Worm (Caenorhabditis elegans): Measurements from ENCODE around the gene vps-53.

vps-53 gene

ce11 chrIII:9757414-9757813 lies at the start of gene vps-53:
vps-53 (minus strand) TSS chrIII:9757514.
- TF ChIP-seq ztf-23 (GFP tag; IDR thresholded peaks at IDR 0.05), result no peak
- no peak for TF ChIP-seq klf-2 (GFP tag; conservative IDR thresholded peaks at IDR 0.05)
- no peak for TF ChIP-seq ztf-29 (GFP tag; IDR thresholded peaks at IDR 0.05)
- TF ChIP-seq ref-1 (GFP tag; conservative IDR thresholded peaks at IDR 0.05), result no peak
- TF ChIP-seq T22C8.4 (GFP tag; IDR thresholded peaks at IDR 0.05), result no peak
- TF ChIP-seq flt-1 (GFP tag; IDR thresholded peaks at IDR 0.05), result no peak
- TF ChIP-seq cog-1 (tag; optimal IDR thresholded peaks at IDR 0.05), result no peak
- TF ChIP-seq med-1 (GFP tag; optimal IDR thresholded peaks at IDR 0.05; ENCODE audit: insufficient read depth), result no peak
- no peak for TF ChIP-seq tab-1 (GFP tag; IDR thresholded peaks at IDR 0.05)

DNA sequence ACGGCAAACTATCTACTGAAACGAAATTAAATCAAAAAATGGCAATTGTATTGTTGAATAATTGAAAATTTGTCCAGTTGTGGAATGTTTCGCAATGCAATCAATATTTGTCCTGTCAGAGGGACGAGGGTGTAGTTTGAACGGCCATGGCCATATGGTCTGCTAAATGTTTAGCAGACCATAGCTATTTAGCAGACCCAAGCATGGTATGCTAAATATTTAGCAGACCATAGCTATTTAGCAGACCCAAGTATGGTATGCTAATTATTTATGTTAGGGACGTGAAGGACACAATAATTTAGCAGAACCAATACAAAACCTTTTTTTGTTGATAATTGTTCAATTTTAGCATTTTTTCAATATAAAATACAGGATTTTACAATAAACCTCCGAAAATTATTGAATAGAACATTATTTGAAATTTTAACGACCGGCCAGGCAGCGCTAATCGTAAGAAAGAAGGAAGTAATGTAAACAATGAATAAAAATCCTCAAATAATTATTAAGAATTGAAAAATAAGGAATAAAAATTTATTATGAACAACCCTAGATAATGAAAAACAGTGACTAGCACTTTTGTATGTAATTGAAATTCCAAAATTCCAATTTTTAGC lies 47.8 kb upstream of the vps-53 start, which contains the start of gene riok-3:
riok-3 (minus strand) TSS at position 15 of the 614 bp plus-strand sequence.
- TF ChIP-seq med-1 (GFP tag; optimal IDR thresholded peaks at IDR 0.05; ENCODE audit: insufficient read depth) (no peak), T22C8.4 (GFP tag; IDR thresholded peaks at IDR 0.05) (no peak), ztf-23 (GFP tag; IDR thresholded peaks at IDR 0.05) (no peak), cog-1 (tag; optimal IDR thresholded peaks at IDR 0.05) (no peak), klf-2 (GFP tag; conservative IDR thresholded peaks at IDR 0.05) (no peak)

ce11 chrIII:9802045-9802444 lies 44.7 kb upstream of the vps-53 start:
- no peak for TF ChIP-seq cog-1 (tag; optimal IDR thresholded peaks at IDR 0.05)
- no peak for TF ChIP-seq tab-1 (GFP tag; IDR thresholded peaks at IDR 0.05)
- no peak for TF ChIP-seq ref-1 (GFP tag; conservative IDR thresholded peaks at IDR 0.05)
- no peak for TF ChIP-seq med-1 (GFP tag; optimal IDR thresholded peaks at IDR 0.05; ENCODE audit: insufficient read depth)
- no peak for TF ChIP-seq ztf-23 (GFP tag; IDR thresholded peaks at IDR 0.05)
- no peak for TF ChIP-seq flt-1 (GFP tag; IDR thresholded peaks at IDR 0.05)
- no peak for TF ChIP-seq klf-2 (GFP tag; conservative IDR thresholded peaks at IDR 0.05)
- no peak for TF ChIP-seq T22C8.4 (GFP tag; IDR thresholded peaks at IDR 0.05)
- no peak for TF ChIP-seq ztf-29 (GFP tag; IDR thresholded peaks at IDR 0.05)

DNA sequence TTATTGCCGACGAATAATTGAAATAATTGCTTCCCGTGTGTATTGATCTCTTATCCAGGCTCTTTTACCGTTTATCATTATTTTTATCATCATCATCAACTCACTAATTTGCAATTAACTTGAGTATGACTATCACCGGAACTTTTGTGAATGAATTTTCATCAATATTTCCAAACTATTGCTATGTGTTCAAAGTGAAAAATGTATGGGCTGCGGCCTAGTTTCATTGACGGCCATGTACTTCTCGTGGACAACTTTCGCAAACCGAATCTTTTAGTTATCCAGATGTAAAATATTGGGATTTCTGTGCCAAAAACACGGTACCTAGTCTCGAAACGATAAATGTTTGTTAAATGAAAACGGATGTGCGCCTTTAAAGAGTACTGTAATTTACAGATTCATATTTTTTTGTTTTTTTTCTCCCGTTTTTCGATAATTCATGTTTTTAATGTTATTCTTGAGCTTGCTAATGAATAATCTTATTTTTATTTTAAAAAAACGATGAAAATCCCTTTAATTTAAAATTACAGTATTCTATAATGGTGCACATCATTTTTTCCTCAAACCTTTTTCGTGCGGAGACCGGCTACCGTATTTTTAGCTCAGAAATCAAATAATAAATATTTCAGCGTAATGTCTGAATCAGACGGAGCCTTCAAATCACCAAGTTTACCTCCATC lies 41.3 kb upstream of the vps-53 start, which contains the start of gene ZK632.2:
ZK632.2 (plus strand) TSS at position 630 of the 680 bp plus-strand sequence.
- TF ChIP-seq ref-1 (GFP tag; conservative IDR thresholded peaks at IDR 0.05) (no peak), T22C8.4 (GFP tag; IDR thresholded peaks at IDR 0.05) (no peak), klf-2 (GFP tag; conservative IDR thresholded peaks at IDR 0.05) (no peak), med-1 (GFP tag; optimal IDR thresholded peaks at IDR 0.05; ENCODE audit: insufficient read depth) (no peak), tab-1 (GFP tag; IDR thresholded peaks at IDR 0.05) (no peak), flt-1 (GFP tag; IDR thresholded peaks at IDR 0.05) (no peak), cog-1 (tag; optimal IDR thresholded peaks at IDR 0.05) (no peak), ztf-23 (GFP tag; IDR thresholded peaks at IDR 0.05) (no peak), ztf-29 (GFP tag; IDR thresholded peaks at IDR 0.05) (no peak)

- TF ChIP-seq klf-2 (GFP tag; conservative IDR thresholded peaks at IDR 0.05) (no peak), ztf-23 (GFP tag; IDR thresholded peaks at IDR 0.05) (no peak), med-1 (GFP tag; optimal IDR thresholded peaks at IDR 0.05; ENCODE audit: insufficient read depth) (no peak), cog-1 (tag; optimal IDR thresholded peaks at IDR 0.05) (no peak), ztf-29 (GFP tag; IDR thresholded peaks at IDR 0.05) (no peak), T22C8.4 (GFP tag; IDR thresholded peaks at IDR 0.05) (no peak), ref-1 (GFP tag; conservative IDR thresholded peaks at IDR 0.05) (no peak)
Measured at ce11 chrIII:9796448-9796847, 39.1 kb upstream of the vps-53 start, which contains the start of gene srxa-10. srxa-10 (minus strand) TSS chrIII:9796548.

DNA sequence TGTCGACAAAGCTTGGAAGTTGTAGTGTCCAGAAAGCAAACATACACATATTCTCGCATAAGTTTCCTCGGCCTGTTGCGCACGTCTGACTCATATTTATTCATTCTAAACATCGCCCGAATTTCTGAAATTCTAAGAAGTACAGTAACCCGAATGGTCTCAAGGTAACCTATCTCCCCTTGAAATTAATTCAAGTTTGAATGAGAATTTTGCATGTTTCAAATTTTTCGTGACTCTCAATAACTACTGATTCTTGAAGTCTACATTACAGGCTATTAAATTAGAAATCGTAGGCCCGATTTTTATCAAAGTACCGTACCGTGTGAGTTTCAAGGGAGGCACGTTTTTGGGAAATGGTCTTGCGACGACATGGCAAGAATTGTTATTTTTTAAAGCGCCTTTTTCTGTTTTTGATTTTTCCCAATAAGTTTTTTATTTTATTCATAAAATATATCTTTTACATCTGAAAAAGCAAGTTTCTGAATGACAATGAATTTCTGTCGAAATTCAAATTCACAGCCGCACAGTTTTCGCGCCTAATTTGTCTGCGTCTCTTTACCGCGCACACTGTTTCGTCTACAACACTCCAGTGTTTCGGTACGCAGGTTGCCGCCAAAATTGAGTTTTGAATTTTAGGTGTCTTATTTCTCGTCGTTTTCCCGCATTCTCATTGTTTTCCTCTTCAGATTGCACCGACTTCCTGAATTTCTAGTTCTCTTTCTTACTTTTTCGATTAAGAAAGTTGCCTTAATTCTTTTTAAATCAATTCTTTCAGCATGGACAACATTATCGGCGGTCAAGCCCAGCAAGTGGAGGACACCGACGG lies 36.5 kb upstream of the vps-53 start, which contains the start of the genes R10E11.9 and mcm-6:
R10E11.9 (minus strand) TSS at position 51 of the 826 bp plus-strand sequence.
mcm-6 (plus strand) TSS at position 776 of the 826 bp plus-strand sequence.
- no peak for TF ChIP-seq tab-1 (GFP tag; IDR thresholded peaks at IDR 0.05)
- TF ChIP-seq klf-2 (GFP tag; conservative IDR thresholded peaks at IDR 0.05), result no peak
- TF ChIP-seq flt-1 (GFP tag; IDR thresholded peaks at IDR 0.05), result no peak
- TF ChIP-seq ztf-29 (GFP tag; IDR thresholded peaks at IDR 0.05), result no peak
- no peak for TF ChIP-seq T22C8.4 (GFP tag; IDR thresholded peaks at IDR 0.05)
- TF ChIP-seq cog-1 (tag; optimal IDR thresholded peaks at IDR 0.05), result no peak
- TF ChIP-seq ztf-23 (GFP tag; IDR thresholded peaks at IDR 0.05), result no peak

DNA sequence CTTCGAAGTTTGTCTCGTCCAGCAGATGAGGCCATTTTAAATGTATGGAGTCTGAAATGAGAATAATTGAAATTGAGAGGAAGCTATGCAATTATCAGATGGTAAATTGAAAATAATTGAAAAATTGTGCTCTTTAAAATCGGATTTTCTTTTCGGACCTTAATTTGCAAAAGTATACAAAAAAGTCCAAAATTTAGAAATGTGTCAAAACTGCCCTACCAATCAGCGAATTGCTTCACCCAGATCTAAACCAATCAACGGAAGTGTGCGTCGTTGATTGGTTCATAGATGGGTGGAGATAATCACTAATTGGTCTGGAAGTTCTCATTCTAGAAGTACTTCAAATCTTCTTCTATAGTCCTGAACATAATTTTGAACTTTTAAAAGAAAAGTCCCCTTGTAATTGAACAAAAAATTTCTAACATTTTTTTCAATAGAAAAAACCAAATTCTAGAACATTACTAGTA lies 32.3 kb upstream of the vps-53 start, which contains the start of gene R10E11.5:
R10E11.5 (minus strand) TSS at position 51 of the 467 bp plus-strand sequence.
- no peak for TF ChIP-seq cog-1 (tag; optimal IDR thresholded peaks at IDR 0.05)
- TF ChIP-seq T22C8.4 (GFP tag; IDR thresholded peaks at IDR 0.05), result no peak
- no peak for TF ChIP-seq klf-2 (GFP tag; conservative IDR thresholded peaks at IDR 0.05)
- no peak for TF ChIP-seq tab-1 (GFP tag; IDR thresholded peaks at IDR 0.05)
- TF ChIP-seq ztf-29 (GFP tag; IDR thresholded peaks at IDR 0.05), result no peak
- TF ChIP-seq ref-1 (GFP tag; conservative IDR thresholded peaks at IDR 0.05), result no peak
- no peak for TF ChIP-seq med-1 (GFP tag; optimal IDR thresholded peaks at IDR 0.05; ENCODE audit: insufficient read depth)
- TF ChIP-seq flt-1 (GFP tag; IDR thresholded peaks at IDR 0.05), result no peak
- TF ChIP-seq ztf-23 (GFP tag; IDR thresholded peaks at IDR 0.05), result no peak

- no peak for TF ChIP-seq cog-1 (tag; optimal IDR thresholded peaks at IDR 0.05)
- no peak for TF ChIP-seq med-1 (GFP tag; optimal IDR thresholded peaks at IDR 0.05; ENCODE audit: insufficient read depth)
- no peak for TF ChIP-seq ref-1 (GFP tag; conservative IDR thresholded peaks at IDR 0.05)
- no peak for TF ChIP-seq tab-1 (GFP tag; IDR thresholded peaks at IDR 0.05)
- TF ChIP-seq ztf-23 (GFP tag; IDR thresholded peaks at IDR 0.05), result no peak
Measured at ce11 chrIII:9789083-9789482, 31.8 kb upstream of the vps-53 start.

ce11 chrIII:9786776-9787175 lies 29.5 kb upstream of the vps-53 start:
- TF ChIP-seq flt-1 (GFP tag; IDR thresholded peaks at IDR 0.05) (no peak), tab-1 (GFP tag; IDR thresholded peaks at IDR 0.05) (no peak), ref-1 (GFP tag; conservative IDR thresholded peaks at IDR 0.05) (no peak), cog-1 (tag; optimal IDR thresholded peaks at IDR 0.05) (no peak), T22C8.4 (GFP tag; IDR thresholded peaks at IDR 0.05) (no peak), ztf-29 (GFP tag; IDR thresholded peaks at IDR 0.05) (no peak), med-1 (GFP tag; optimal IDR thresholded peaks at IDR 0.05; ENCODE audit: insufficient read depth) (no peak), ztf-23 (GFP tag; IDR thresholded peaks at IDR 0.05) (no peak), klf-2 (GFP tag; conservative IDR thresholded peaks at IDR 0.05) (no peak)

All from whole organism, midembryonic.